Fruit fly (Drosophila melanogaster): Measurements from ENCODE around the gene Fkbp39.
A peak's percentile ranks its signal among the peaks of the same experiment; 100 is the strongest.

The Fkbp39 gene

DNA sequence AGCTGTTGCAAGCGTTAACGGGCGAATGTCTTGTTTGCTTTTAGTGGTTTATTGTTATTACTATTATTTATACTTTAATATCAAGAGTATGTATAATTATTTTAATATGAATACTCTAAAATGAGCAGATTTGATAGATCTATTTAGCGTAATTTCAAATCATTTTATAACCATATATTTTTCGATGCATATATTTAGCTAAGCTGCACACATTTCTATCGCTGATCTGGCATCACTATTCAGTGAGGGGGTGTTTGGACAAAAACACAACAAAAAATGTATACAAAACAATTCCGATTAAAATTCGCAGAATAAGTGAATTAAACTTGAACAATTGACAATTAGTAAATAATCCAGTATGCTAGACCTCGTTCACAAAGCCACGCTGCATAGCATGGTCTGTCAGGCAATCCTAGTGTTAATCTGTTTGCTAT, 18.1 kb upstream of the Fkbp39 start, which contains the start of the genes Trs33 and Tmtc4 (continued):
- no peak for TF ChIP-seq Sox100B (GFP tag; optimal IDR thresholded peaks at IDR 0.05)
- TF ChIP-seq CG13424 (tag; optimal IDR thresholded peaks at IDR 0.05), result peak; percentile 67
- TF ChIP-seq B-H2 (GFP tag; optimal IDR thresholded peaks at IDR 0.05), result peak; percentile 61
- peak; percentile 93 for TF ChIP-seq MBD-R2 (GFP tag; IDR thresholded peaks at IDR 0.05)
- peak; percentile 34 for TF ChIP-seq CG33557 (GFP tag; optimal IDR thresholded peaks at IDR 0.05)
- no peak for TF ChIP-seq fru (optimal IDR thresholded peaks at IDR 0.05)
- TF ChIP-seq prd (optimal IDR thresholded peaks at IDR 0.05), result no peak
- no peak for TF ChIP-seq prd (GFP tag; IDR thresholded peaks at IDR 0.05)
- no peak for TF ChIP-seq CG3163 (GFP tag; optimal IDR thresholded peaks at IDR 0.05)
- no peak for TF ChIP-seq z (GFP tag; IDR thresholded peaks at IDR 0.05)
- no peak for TF ChIP-seq CG10274 (GFP tag; optimal IDR thresholded peaks at IDR 0.05)
- TF ChIP-seq CG8924 (tag; optimal IDR thresholded peaks at IDR 0.05), result peak; percentile 49
- no peak for TF ChIP-seq CG2875 (GFP tag; optimal IDR thresholded peaks at IDR 0.05)
- peak; percentile 50 for TF ChIP-seq CG18262 (tag; optimal IDR thresholded peaks at IDR 0.05)
- TF ChIP-seq lov (optimal IDR thresholded peaks at IDR 0.05), result no peak
- TF ChIP-seq lov (GFP tag; IDR thresholded peaks at IDR 0.05), result no peak
- peak; percentile 71 for TF ChIP-seq vvl (GFP tag; IDR thresholded peaks at IDR 0.05)
- no peak for TF ChIP-seq CG4707 (GFP tag; optimal IDR thresholded peaks at IDR 0.05)
- no peak for TF ChIP-seq CG11695 (GFP tag; IDR thresholded peaks at IDR 0.05)
- TF ChIP-seq chn (GFP tag; optimal IDR thresholded peaks at IDR 0.05), result no peak
- TF ChIP-seq sim (GFP tag; IDR thresholded peaks at IDR 0.05), result no peak
- no peak for TF ChIP-seq unc-4 (GFP tag; IDR thresholded peaks at IDR 0.05; ENCODE audit: partially characterized antibody)
- TF ChIP-seq grau (tag; optimal IDR thresholded peaks at IDR 0.05), result peak; percentile 49
- no peak for TF ChIP-seq CG1024 (GFP tag; IDR thresholded peaks at IDR 0.05)
- no peak for TF ChIP-seq Nf-YA (GFP tag; IDR thresholded peaks at IDR 0.05)
- peak; percentile 35 for TF ChIP-seq CG13775 (GFP tag; optimal IDR thresholded peaks at IDR 0.05)
- TF ChIP-seq ems (GFP tag; optimal IDR thresholded peaks at IDR 0.05), result no peak
- TF ChIP-seq HLH3B (GFP tag; IDR thresholded peaks at IDR 0.05), result no peak
- peak; percentile 22; the same call in 1 of the 2 replicates for TF ChIP-seq CG32767 (GFP tag; IDR thresholded peaks at IDR 0.05)
- TF ChIP-seq ato (GFP tag; IDR thresholded peaks at IDR 0.05; ENCODE audit: partially characterized antibody), result no peak
- TF ChIP-seq chif (GFP tag; optimal IDR thresholded peaks at IDR 0.05), result no peak
- peak; percentile 47 for TF ChIP-seq CG15696 (tag; optimal IDR thresholded peaks at IDR 0.05)
- peak; percentile 44 for TF ChIP-seq CG30020 (tag; optimal IDR thresholded peaks at IDR 0.05)
- TF ChIP-seq wdn (GFP tag; IDR thresholded peaks at IDR 0.05), result no peak
- no peak for TF ChIP-seq Hand (GFP tag; optimal IDR thresholded peaks at IDR 0.05)
- TF ChIP-seq CG12155 (GFP tag; optimal IDR thresholded peaks at IDR 0.05), result peak; percentile 28
- TF ChIP-seq ttk (GFP tag; IDR thresholded peaks at IDR 0.05), result no peak
- TF ChIP-seq gce (GFP tag; IDR thresholded peaks at IDR 0.05), result no peak
- TF ChIP-seq twi (tag; optimal IDR thresholded peaks at IDR 0.05), result peak; percentile 44
- no peak for TF ChIP-seq Asciz (GFP tag; optimal IDR thresholded peaks at IDR 0.05)
- no peak for TF ChIP-seq Gug (GFP tag; IDR thresholded peaks at IDR 0.05)
- TF ChIP-seq Fer1 (GFP tag; optimal IDR thresholded peaks at IDR 0.05), result peak; percentile 56
- TF ChIP-seq bowl (GFP tag; IDR thresholded peaks at IDR 0.05), result no peak
- peak; percentile 27; the same call in 1 of the 2 replicates for TF ChIP-seq crol (GFP tag; IDR thresholded peaks at IDR 0.05)
- TF ChIP-seq CG8089 (GFP tag; optimal IDR thresholded peaks at IDR 0.05), result no peak
- TF ChIP-seq nom (GFP tag; optimal IDR thresholded peaks at IDR 0.05), result no peak
- no peak for TF ChIP-seq CG7357 (GFP tag; IDR thresholded peaks at IDR 0.05)
- no peak for TF ChIP-seq CG4730 (GFP tag; IDR thresholded peaks at IDR 0.05)
- peak; percentile 52 for TF ChIP-seq nmo (GFP tag; optimal IDR thresholded peaks at IDR 0.05)
- no peak for TF ChIP-seq br (optimal IDR thresholded peaks at IDR 0.05)
- no peak for TF ChIP-seq CG14667 (GFP tag; IDR thresholded peaks at IDR 0.05)
- peak; percentile 55 for TF ChIP-seq lbe (GFP tag; optimal IDR thresholded peaks at IDR 0.05)
- TF ChIP-seq CG12769 (tag; optimal IDR thresholded peaks at IDR 0.05), result no peak

Data from whole organism, embryonic.